Worm (Caenorhabditis elegans) whole organism, L4 larva: ENCODE measurements around the gene bath-41.

Experiments
- Y48G9A.11 ChIP-seq: fragments of 200-800 bp; sonication (Bioruptor generic); IDR thresholded peaks from 2 replicates; pipeline ENCODE4 v1.3.6; 2022; ENCODE audit warnings: missing genetic modification reagents, missing genetic modification characterization, missing compliant biosample characterization
- ama-1 ChIP-seq: fragments of 150-350 bp; optimal IDR thresholded peaks from 2 replicates; lab custom pipeline; 2014; ENCODE audit warnings: inconsistent platforms, mixed read lengths
- lin-13 ChIP-seq: fragments of 150-350 bp; optimal IDR thresholded peaks from 2 replicates; lab custom pipeline; 2014; ENCODE audit warnings: missing biosample characterization, missing genetic modification reagents, missing genetic modification characterization
- nhr-77 ChIP-seq: fragments of 150-350 bp; optimal IDR thresholded peaks from 2 replicates; lab custom pipeline; 2014; ENCODE audit warnings: missing biosample characterization, missing genetic modification characterization
- pqm-1 ChIP-seq: sonication (generic microtip); optimal IDR thresholded peaks from 2 replicates; lab custom pipeline; 2017; ENCODE audit warnings: missing biosample characterization, missing genetic modification characterization
- skn-1 ChIP-seq: fragments of 150-350 bp; optimal IDR thresholded peaks from 2 replicates; lab custom pipeline; 2014; ENCODE audit warnings: missing biosample characterization, missing genetic modification characterization
- unc-39 ChIP-seq: sonication (generic microtip); optimal IDR thresholded peaks from 2 replicates; lab custom pipeline; 2017; ENCODE audit warnings: missing biosample characterization, missing genetic modification characterization
- unc-62 ChIP-seq, 3 experiments: fragments of 150-350 bp in 1 of 3; sonication (generic microtip); optimal IDR thresholded peaks in 2 of 3; peaks in 1 of 3; 1 replicate in 1 of 3; 2 replicates in 2 of 3; lab custom pipeline; 2014 to 2017; ENCODE audit warnings: missing biosample characterization in 3 of 3, missing genetic modification characterization in 3 of 3, missing genetic modification reagents in 3 of 3, missing genotype in 1 of 3

ce11 chrIII:6705515-6705914 lies 16.5 kb downstream of the bath-41 start, which contains the start of gene F37A4.6:
- TF ChIP-seq ama-1 (lab: Kevin White, UChicago) (no peak), lin-13 (GFP tag; lab: Kevin White, UChicago) (no peak), unc-39 (no peak), pqm-1 (tag; lab: Kevin White, UChicago) (no peak), nhr-77 (tag; lab: Kevin White, UChicago) (no peak), skn-1 (tag; lab: Kevin White, UChicago) (no peak), unc-62 (GFP tag; optimal IDR thresholded peaks at IDR 0.05 in 1 of 2; lab: Kevin White, UChicago) (no peak), unc-62 (tag; optimal IDR thresholded peaks at IDR 0.05; lab: Kevin White, UChicago) (no peak), Y48G9A.11 (GFP tag; lab: Robert Waterston, UW) (no peak)
